Fruit fly (Drosophila melanogaster) whole organism, wandering third instar larva: Measurements from ENCODE around the gene Spn.

Experiments used
- Abd-B ChIP-seq: fragments of >200 bp; optimal IDR thresholded peaks from 2 replicates; lab custom pipeline; 2017; ENCODE audit warnings: missing biosample characterization, missing genetic modification characterization
- CrebA ChIP-seq: fragments of 200-800 bp; sonication (Bioruptor generic); optimal IDR thresholded peaks from 2 replicates; lab custom pipeline; 2016; ENCODE audit warnings: missing biosample characterization, mild to moderate bottlenecking, missing genetic modification characterization, borderline replicate concordance
- HLH106 ChIP-seq: fragments of 200-800 bp; optimal IDR thresholded peaks from 3 replicates; lab custom pipeline; 2019; ENCODE audit warnings: missing biosample characterization, mild to moderate bottlenecking, missing genetic modification characterization, moderate library complexity
- N ChIP-seq: fragments of >200 bp; optimal IDR thresholded peaks from 2 replicates; lab custom pipeline; 2018; ENCODE audit warnings: missing biosample characterization, missing external identifiers, missing genetic modification characterization
- OdsH ChIP-seq: fragments of 200-800 bp; sonication (Bioruptor generic); optimal IDR thresholded peaks from 2 replicates; lab custom pipeline; 2016; ENCODE audit warnings: missing biosample characterization, mild to moderate bottlenecking, missing genetic modification characterization
- Rel ChIP-seq, 2 experiments: fragments of 200-800 bp; sonication (Bioruptor generic) in 1 of 2; optimal IDR thresholded peaks; 2 replicates in 1 of 2; 3 replicates in 1 of 2; lab custom pipeline; 2016 to 2019; ENCODE audit warnings: mild to moderate bottlenecking in 2 of 2, missing biosample characterization in 2 of 2, missing genetic modification characterization in 2 of 2, moderate library complexity in 1 of 2
- br ChIP-seq: fragments of 200-800 bp; sonication (Bioruptor generic); optimal IDR thresholded peaks from 2 replicates; lab custom pipeline; 2016; ENCODE audit warnings: missing biosample characterization, missing genetic modification characterization
- foxo ChIP-seq, 2 experiments: fragments of 200-800 bp; sonication (Bioruptor generic); optimal IDR thresholded peaks; 2 replicates in 1 of 2; 3 replicates in 1 of 2; lab custom pipeline; 2016 to 2017; ENCODE audit warnings: missing biosample characterization in 2 of 2, missing genetic modification characterization in 2 of 2
- h ChIP-seq: fragments of 200-800 bp; sonication (Bioruptor generic); optimal IDR thresholded peaks from 3 replicates; lab custom pipeline; 2016; ENCODE audit warnings: missing biosample characterization, mild to moderate bottlenecking, missing genetic modification characterization
- lola ChIP-seq: fragments of >200 bp; optimal IDR thresholded peaks from 2 replicates; lab custom pipeline; 2017; ENCODE audit warnings: missing biosample characterization, missing genetic modification characterization
- pan ChIP-seq: fragments of >200 bp; optimal IDR thresholded peaks from 2 replicates; lab custom pipeline; 2017
- psq ChIP-seq: fragments of 200-800 bp; sonication (Bioruptor generic); optimal IDR thresholded peaks from 3 replicates; lab custom pipeline; 2017; ENCODE audit warnings: missing biosample characterization, mild to moderate bottlenecking, missing genetic modification characterization, moderate library complexity

DNA sequence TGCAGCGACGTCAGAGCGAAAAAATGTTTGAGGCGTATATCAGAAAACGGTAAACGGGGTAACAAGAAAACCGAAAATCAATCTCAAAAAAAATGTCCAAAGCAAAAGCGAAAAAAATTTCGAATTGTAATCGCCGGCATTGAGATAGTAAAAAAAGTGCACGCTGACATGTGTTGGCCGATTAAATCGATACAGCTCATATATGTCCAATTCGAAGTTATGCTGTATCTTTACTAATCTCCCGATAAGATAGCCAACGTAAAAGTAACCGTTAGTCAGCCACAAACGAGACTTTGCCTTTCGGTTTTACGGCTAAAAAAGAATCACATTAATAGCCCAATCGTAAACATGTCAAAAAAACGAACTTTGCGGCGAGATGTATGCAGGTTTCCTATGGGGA is 97.2 kb downstream of the Spn start:
- TF ChIP-seq psq (GFP tag; lab: Kevin White, UChicago) (no peak), pan (lab: Kevin White, UChicago) (no peak), foxo (GFP tag; optimal IDR thresholded peaks at IDR 0.05; lab: Kevin White, UChicago) (no peak), Rel (GFP tag; optimal IDR thresholded peaks at IDR 0.05; lab: Kevin White, UChicago) (no peak), Rel (tag; optimal IDR thresholded peaks at IDR 0.05; lab: Kevin White, UChicago) (no peak), OdsH (no peak), N (GFP tag; lab: Kevin White, UChicago) (no peak), CrebA (GFP tag; lab: Kevin White, UChicago) (no peak), lola (GFP tag; lab: Kevin White, UChicago) (no peak), HLH106 (tag; lab: Kevin White, UChicago) (no peak), Abd-B (GFP tag; lab: Kevin White, UChicago) (no peak), h (GFP tag; lab: Kevin White, UChicago) (no peak), br (GFP tag; lab: Kevin White, UChicago) (no peak)
